Worm (Caenorhabditis elegans) whole organism, L2 larva: ENCODE measurements around the gene ZK470.1.

ENCODE experiments used
- C34F6.9 ChIP-seq: fragments of 150-350 bp; optimal IDR thresholded peaks from 2 replicates; lab custom pipeline; 2014; ENCODE audit warnings: missing biosample characterization, missing genetic modification characterization
- F13H6.1 ChIP-seq: sonication (generic microtip); optimal IDR thresholded peaks from 2 replicates; lab custom pipeline; 2016; ENCODE audit warnings: missing genetic modification characterization, missing compliant biosample characterization
- R02D3.7 ChIP-seq: fragments of 150-350 bp; optimal IDR thresholded peaks from 2 replicates; lab custom pipeline; 2014; ENCODE audit warnings: missing biosample characterization, missing genetic modification characterization
- aly-2 ChIP-seq: fragments of 150-350 bp; optimal IDR thresholded peaks from 2 replicates; lab custom pipeline; 2014; ENCODE audit warnings: missing biosample characterization, missing genetic modification characterization
- ama-1 ChIP-seq: fragments of 150-350 bp; optimal IDR thresholded peaks from 2 replicates; lab custom pipeline; 2018; ENCODE audit warnings: inconsistent platforms
- ceh-82 ChIP-seq: fragments of 150-350 bp; optimal IDR thresholded peaks from 2 replicates; lab custom pipeline; 2014; ENCODE audit warnings: missing biosample characterization, missing genetic modification characterization
- dmd-4 ChIP-seq: sonication (generic microtip); optimal IDR thresholded peaks from 2 replicates; lab custom pipeline; 2017; ENCODE audit warnings: missing biosample characterization, missing genetic modification characterization
- egl-27 ChIP-seq: sonication (generic microtip); optimal IDR thresholded peaks from 3 replicates; lab custom pipeline; 2017; ENCODE audit warnings: missing biosample characterization, missing genetic modification reagents, missing genetic modification characterization
- elt-1 ChIP-seq: fragments of 150-350 bp; optimal IDR thresholded peaks from 2 replicates; lab custom pipeline; 2014; ENCODE audit warnings: missing biosample characterization, missing genetic modification characterization
- elt-3 ChIP-seq: sonication (generic microtip); optimal IDR thresholded peaks from 2 replicates; lab custom pipeline; 2017; ENCODE audit warnings: missing biosample characterization, missing genetic modification characterization
- fos-1 ChIP-seq: fragments of 150-350 bp; optimal IDR thresholded peaks from 2 replicates; lab custom pipeline; 2014; ENCODE audit warnings: missing biosample characterization, missing genetic modification characterization
- gmeb-1 ChIP-seq: fragments of 150-350 bp; optimal IDR thresholded peaks from 2 replicates; lab custom pipeline; 2014; ENCODE audit warnings: missing biosample characterization, missing genetic modification characterization
- lin-11 ChIP-seq: fragments of 150-350 bp; sonication (generic microtip); optimal IDR thresholded peaks from 2 replicates; lab custom pipeline; 2014; ENCODE audit warnings: missing biosample characterization, missing genetic modification characterization, inconsistent platforms, mixed read lengths
- lsy-2 ChIP-seq, 2 experiments: fragments of 150-350 bp in 1 of 2; sonication (generic microtip) in 1 of 2; optimal IDR thresholded peaks; 2 replicates each; lab custom pipeline; 2014 to 2017; ENCODE audit warnings: missing biosample characterization in 2 of 2, missing genetic modification characterization in 2 of 2
- mab-5 ChIP-seq: fragments of 150-350 bp; optimal IDR thresholded peaks from 2 replicates; lab custom pipeline; 2014; ENCODE audit warnings: missing biosample characterization, missing genetic modification characterization
- nhr-10 ChIP-seq: sonication (generic microtip); optimal IDR thresholded peaks from 2 replicates; lab custom pipeline; 2017; ENCODE audit warnings: missing biosample characterization, missing genetic modification characterization
- nhr-11 ChIP-seq: fragments of 150-350 bp; optimal IDR thresholded peaks from 2 replicates; lab custom pipeline; 2014; ENCODE audit warnings: missing biosample characterization, missing genetic modification characterization
- nhr-21 ChIP-seq: fragments of 150-350 bp; optimal IDR thresholded peaks from 2 replicates; lab custom pipeline; 2014; ENCODE audit warnings: missing biosample characterization, missing genetic modification characterization
- nhr-25 ChIP-seq: fragments of 150-350 bp; sonication (generic microtip); optimal IDR thresholded peaks from 3 replicates; lab custom pipeline; 2014; ENCODE audit warnings: missing biosample characterization, missing genetic modification characterization
- nhr-6 ChIP-seq: fragments of 150-350 bp; optimal IDR thresholded peaks from 2 replicates; lab custom pipeline; 2014; ENCODE audit warnings: missing biosample characterization, missing genetic modification characterization
- nhr-77 ChIP-seq: fragments of 150-350 bp; optimal IDR thresholded peaks from 2 replicates; lab custom pipeline; 2014; ENCODE audit warnings: missing biosample characterization, missing genetic modification characterization
- peb-1 ChIP-seq: fragments of 150-350 bp; optimal IDR thresholded peaks from 2 replicates; lab custom pipeline; 2014; ENCODE audit warnings: missing biosample characterization, missing genetic modification characterization
- skn-1 ChIP-seq: sonication (generic microtip); optimal IDR thresholded peaks from 2 replicates; lab custom pipeline; 2017; ENCODE audit warnings: missing biosample characterization, missing genetic modification characterization
- sma-3 ChIP-seq: sonication (generic microtip); optimal IDR thresholded peaks from 2 replicates; lab custom pipeline; 2016; ENCODE audit warnings: missing genetic modification reagents, missing genetic modification characterization, missing compliant biosample characterization
- sma-9 ChIP-seq, 2 experiments: fragments of 150-350 bp in 1 of 2; sonication (generic microtip) in 1 of 2; optimal IDR thresholded peaks; 2 replicates each; lab custom pipeline; 2014 to 2016; ENCODE audit warnings: missing genetic modification characterization in 2 of 2, mild to moderate bottlenecking in 1 of 2, missing biosample characterization in 1 of 2, missing compliant biosample characterization in 1 of 2, missing genetic modification reagents in 1 of 2, moderate library complexity in 1 of 2
- unc-39 ChIP-seq: fragments of 150-350 bp; optimal IDR thresholded peaks from 2 replicates; lab custom pipeline; 2014; ENCODE audit warnings: missing biosample characterization, missing genetic modification characterization
- unc-55 ChIP-seq: fragments of 150-350 bp; sonication (generic microtip); optimal IDR thresholded peaks from 3 replicates; lab custom pipeline; 2014; ENCODE audit warnings: missing biosample characterization, missing genetic modification reagents, missing genetic modification characterization
- ztf-1 ChIP-seq: fragments of 200-800 bp; sonication (Bioruptor generic); conservative IDR thresholded peaks from 2 replicates; pipeline ENCODE4 v1.3.6; 2022; ENCODE audit warnings: missing genetic modification characterization, missing compliant biosample characterization

ZK470.1 gene

ce11 chrX:4214643-4215042, 51.2 kb downstream of the ZK470.1 start:
- TF ChIP-seq nhr-6 (tag; lab: Kevin White, UChicago) (no peak), sma-9 (GFP tag; optimal IDR thresholded peaks at IDR 0.05; lab: Kevin White, UChicago) (peak; percentile 44), sma-9 (tag; optimal IDR thresholded peaks at IDR 0.05; lab: Kevin White, UChicago) (no peak), nhr-21 (tag; lab: Kevin White, UChicago) (no peak), fos-1 (tag; lab: Kevin White, UChicago) (no peak), lsy-2 (tag; optimal IDR thresholded peaks at IDR 0.05; lab: Kevin White, UChicago) (peak in 1 of 2 experiments; percentile 4), egl-27 (tag; lab: Kevin White, UChicago) (no peak), ama-1 (lab: Kevin White, UChicago) (no peak), C34F6.9 (tag; lab: Kevin White, UChicago) (peak; percentile 36), nhr-77 (tag; lab: Kevin White, UChicago) (no peak), unc-39 (tag; lab: Kevin White, UChicago) (no peak), peb-1 (no peak), elt-3 (tag; lab: Kevin White, UChicago) (no peak), nhr-10 (tag; lab: Kevin White, UChicago) (no peak), ceh-82 (tag; lab: Kevin White, UChicago) (no peak), R02D3.7 (tag; lab: Kevin White, UChicago) (no peak), mab-5 (tag; lab: Kevin White, UChicago) (no peak), skn-1 (no peak), lin-11 (tag; lab: Kevin White, UChicago) (no peak), nhr-25 (tag; lab: Kevin White, UChicago) (no peak), sma-3 (no peak), unc-55 (GFP tag; lab: Kevin White, UChicago) (peak; percentile 51), dmd-4 (no peak), F13H6.1 (tag; lab: Kevin White, UChicago) (peak; percentile 21), ztf-1 (no peak), aly-2 (tag; lab: Kevin White, UChicago) (no peak), gmeb-1 (tag; lab: Kevin White, UChicago) (no peak)
- TF ChIP-seq, all 48 proteins: peak for 5

ce11 chrX:4215500-4216107, 52.1 kb downstream of the ZK470.1 start:
- TF ChIP-seq sma-9 (GFP tag; optimal IDR thresholded peaks at IDR 0.05; lab: Kevin White, UChicago) = peak; percentile 13
- TF ChIP-seq sma-9 (tag; optimal IDR thresholded peaks at IDR 0.05; lab: Kevin White, UChicago) = no peak
- TF ChIP-seq fos-1 (tag; lab: Kevin White, UChicago) = peak; percentile 37
- TF ChIP-seq lin-11 (tag; lab: Kevin White, UChicago) = no peak
- peak; percentile 23 for TF ChIP-seq gmeb-1 (tag; lab: Kevin White, UChicago)
- TF ChIP-seq elt-1 = no peak
- no peak for TF ChIP-seq nhr-11 (tag; lab: Kevin White, UChicago)
- TF ChIP-seq sma-3 = no peak
- TF ChIP-seq, all 48 proteins: peak for 3
